Fruit fly (Drosophila melanogaster) whole organism, adult: Measurements from ENCODE around the gene CG42671.

ENCODE experiments used
- CG11617 ChIP-seq: fragments of 200-800 bp; sonication (Bioruptor generic); optimal IDR thresholded peaks from 2 replicates; lab custom pipeline; 2017; ENCODE audit warnings: mild to moderate bottlenecking, missing biosample characterization, missing genetic modification reagents, missing genetic modification characterization
- CG12768 ChIP-seq: fragments of 200-800 bp; sonication (Bioruptor generic); optimal IDR thresholded peaks from 2 replicates; lab custom pipeline; 2017; ENCODE audit warnings: missing biosample characterization, missing genetic modification characterization, mild to moderate bottlenecking, moderate library complexity, missing genetic modification reagents
- CG14711 ChIP-seq: fragments of 200-800 bp; sonication (Bioruptor generic); optimal IDR thresholded peaks from 2 replicates; lab custom pipeline; 2018; ENCODE audit warnings: missing biosample characterization, mild to moderate bottlenecking, missing genetic modification characterization, moderate library complexity
- CG1620 ChIP-seq: fragments of 200-800 bp; sonication (Bioruptor generic); optimal IDR thresholded peaks from 2 replicates; lab custom pipeline; 2016; ENCODE audit warnings: missing biosample characterization, missing genetic modification characterization
- CG33017 ChIP-seq: fragments of 200-800 bp; sonication (Bioruptor generic); optimal IDR thresholded peaks from 2 replicates; lab custom pipeline; 2018; ENCODE audit warnings: missing biosample characterization, mild to moderate bottlenecking, missing genetic modification characterization, moderate library complexity
- CG5204 ChIP-seq: fragments of 200-800 bp; sonication (Bioruptor generic); optimal IDR thresholded peaks from 2 replicates; lab custom pipeline; 2016; ENCODE audit warnings: missing biosample characterization, missing genetic modification characterization
- CG7045 ChIP-seq: fragments of 200-800 bp; sonication (Bioruptor generic); optimal IDR thresholded peaks from 2 replicates; lab custom pipeline; 2017; ENCODE audit warnings: missing biosample characterization, mild to moderate bottlenecking, missing genetic modification characterization
- CG7101 ChIP-seq: fragments of 200-800 bp; sonication (Bioruptor generic); optimal IDR thresholded peaks from 2 replicates; lab custom pipeline; 2018; ENCODE audit warnings: missing biosample characterization, mild to moderate bottlenecking, missing genetic modification characterization, moderate library complexity
- Clk ChIP-seq: fragments of 200-800 bp; sonication (Bioruptor generic); optimal IDR thresholded peaks from 2 replicates; lab custom pipeline; 2017; ENCODE audit warnings: missing biosample characterization, missing genetic modification characterization
- Crg-1 ChIP-seq: fragments of 200-800 bp; sonication (Bioruptor generic); optimal IDR thresholded peaks from 2 replicates; lab custom pipeline; 2016; ENCODE audit warnings: missing biosample characterization, missing genetic modification characterization
- Hr96 ChIP-seq: fragments of 200-800 bp; sonication (Bioruptor generic); optimal IDR thresholded peaks from 2 replicates; lab custom pipeline; 2016; ENCODE audit warnings: missing biosample characterization, missing genetic modification characterization
- Mnt ChIP-seq: fragments of 200-800 bp; sonication (Bioruptor generic); optimal IDR thresholded peaks from 2 replicates; lab custom pipeline; 2016; ENCODE audit warnings: missing biosample characterization, mild to moderate bottlenecking, missing genetic modification characterization
- bab1 ChIP-seq: fragments of 200-800 bp; sonication (Bioruptor generic); optimal IDR thresholded peaks from 3 replicates; lab custom pipeline; 2019; ENCODE audit warnings: missing biosample characterization, mild to moderate bottlenecking, missing genetic modification characterization, moderate library complexity
- cic ChIP-seq: fragments of 200-800 bp; sonication (Bioruptor generic); optimal IDR thresholded peaks from 2 replicates; lab custom pipeline; 2017; ENCODE audit warnings: missing biosample characterization, mild to moderate bottlenecking, missing genetic modification characterization, moderate library complexity
- cnc ChIP-seq, 2 experiments: fragments of >200 bp; optimal IDR thresholded peaks; 2 replicates each; lab custom pipeline; 2017
- kay ChIP-seq: fragments of 200-800 bp; sonication (Bioruptor generic); peaks from one replicate; lab custom pipeline; 2016; ENCODE audit warnings: missing biosample characterization, missing genetic modification characterization, borderline replicate concordance
- ovo ChIP-seq: fragments of 200-800 bp; sonication (Bioruptor generic); optimal IDR thresholded peaks from 2 replicates; lab custom pipeline; 2016; ENCODE audit warnings: missing biosample characterization, missing genetic modification characterization
- pad ChIP-seq: fragments of 200-800 bp; sonication (Bioruptor generic); optimal IDR thresholded peaks from 3 replicates; lab custom pipeline; 2017; ENCODE audit warnings: missing biosample characterization, missing genetic modification characterization, mild to moderate bottlenecking, moderate library complexity, missing genetic modification reagents
- tj ChIP-seq: fragments of 200-800 bp; sonication (Bioruptor generic); optimal IDR thresholded peaks from 3 replicates; lab custom pipeline; 2017; ENCODE audit warnings: missing biosample characterization, mild to moderate bottlenecking, missing genetic modification characterization, moderate library complexity
- toe ChIP-seq: fragments of 200-800 bp; sonication (Bioruptor generic); optimal IDR thresholded peaks from 2 replicates; lab custom pipeline; 2016; ENCODE audit warnings: missing biosample characterization, missing genetic modification characterization

CG42671 gene

DNA sequence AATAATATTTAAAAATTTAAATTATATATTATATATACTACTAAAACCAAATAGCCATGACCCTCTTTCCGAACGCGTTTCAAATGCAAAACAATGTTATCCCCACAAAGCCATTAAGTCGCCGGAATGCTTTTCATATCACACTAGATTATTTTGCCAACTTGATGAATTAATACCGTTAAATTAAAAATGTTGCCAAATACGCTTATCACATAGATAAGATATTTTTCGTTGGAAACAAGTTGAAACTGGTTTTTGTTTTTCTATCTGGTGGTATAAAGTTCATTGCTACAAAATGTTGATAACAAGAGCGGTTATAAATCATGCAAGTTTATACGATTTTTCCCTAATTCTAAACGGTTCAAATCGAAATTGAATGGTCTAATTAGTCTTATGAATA is 19.2 kb downstream of the CG42671 start:
- TF ChIP-seq CG12768 (GFP tag; lab: Kevin White, UChicago) (no peak), tj (no peak), toe (GFP tag; lab: Kevin White, UChicago) (no peak), Mnt (GFP tag; lab: Kevin White, UChicago) (no peak), bab1 (GFP tag; lab: Kevin White, UChicago) (no peak), kay (peak; percentile 43)

DNA sequence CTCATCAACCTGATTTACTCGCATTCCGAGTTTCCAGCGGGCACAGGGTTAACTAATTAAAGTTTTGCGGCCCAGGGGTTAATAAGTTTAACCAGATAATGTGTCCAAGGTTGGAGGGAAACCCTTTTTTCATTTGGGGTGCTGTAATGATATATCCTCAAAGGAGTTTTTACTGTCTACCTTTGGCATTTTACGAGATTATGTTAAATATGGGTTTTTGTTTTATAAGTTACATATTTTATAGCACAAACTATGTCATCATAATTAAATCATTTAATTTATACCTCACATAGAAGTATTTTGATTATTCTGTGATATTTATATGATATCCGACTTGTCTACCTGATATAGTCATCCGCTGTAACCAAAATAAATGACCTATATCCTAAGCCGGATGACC is 21.8 kb downstream of the CG42671 start, which contains the start of gene Ir68a:
Gene Ir68a, minus strand, starts transcription at position 101 of the 400 bp plus-strand sequence.
- TF ChIP-seq tj: no peak
- TF ChIP-seq bab1 (GFP tag; lab: Kevin White, UChicago): no peak

DNA sequence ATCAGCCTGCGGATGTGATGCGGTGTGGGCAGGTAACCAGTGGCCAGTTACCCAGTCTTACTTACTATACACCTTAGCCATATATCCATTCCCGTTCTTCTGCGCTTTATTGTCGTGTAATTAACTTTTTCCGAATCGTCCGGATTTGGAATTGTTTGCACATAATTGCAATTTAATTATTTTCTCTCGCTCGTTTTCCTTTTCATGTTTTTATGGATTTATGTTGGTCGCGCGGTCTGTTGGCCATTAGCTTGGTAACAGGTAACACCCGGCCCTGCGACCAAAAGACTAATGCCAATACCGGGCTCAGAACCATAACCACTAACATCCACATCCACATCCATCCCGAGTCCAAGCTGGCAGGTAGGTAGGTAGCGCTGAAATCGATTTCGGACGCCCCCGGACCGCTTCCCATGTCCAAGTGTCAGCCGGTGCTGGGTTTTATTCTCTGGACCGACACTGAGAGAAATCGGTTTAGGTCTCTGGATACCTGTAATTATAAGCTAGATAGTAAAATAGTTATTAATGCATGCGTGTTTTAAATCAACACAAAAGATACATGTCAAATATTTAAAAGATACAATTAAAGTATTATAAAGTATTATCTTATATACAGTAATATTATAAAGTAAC is 22.9 kb downstream of the CG42671 start:
- TF ChIP-seq CG14711 (tag; lab: Kevin White, UChicago) (no peak), ovo (GFP tag; lab: Kevin White, UChicago) (no peak), Clk (GFP tag; lab: Kevin White, UChicago) (no peak), cic (GFP tag; lab: Kevin White, UChicago) (no peak), CG1620 (GFP tag; lab: Kevin White, UChicago) (no peak), kay (no peak), cnc (optimal IDR thresholded peaks at IDR 0.05; lab: Kevin White, UChicago) (no peak), CG33017 (tag; lab: Kevin White, UChicago) (no peak), CG5204 (no peak), CG12768 (GFP tag; lab: Kevin White, UChicago) (no peak), CG7101 (tag; lab: Kevin White, UChicago) (no peak), pad (GFP tag; lab: Kevin White, UChicago) (no peak)

DNA sequence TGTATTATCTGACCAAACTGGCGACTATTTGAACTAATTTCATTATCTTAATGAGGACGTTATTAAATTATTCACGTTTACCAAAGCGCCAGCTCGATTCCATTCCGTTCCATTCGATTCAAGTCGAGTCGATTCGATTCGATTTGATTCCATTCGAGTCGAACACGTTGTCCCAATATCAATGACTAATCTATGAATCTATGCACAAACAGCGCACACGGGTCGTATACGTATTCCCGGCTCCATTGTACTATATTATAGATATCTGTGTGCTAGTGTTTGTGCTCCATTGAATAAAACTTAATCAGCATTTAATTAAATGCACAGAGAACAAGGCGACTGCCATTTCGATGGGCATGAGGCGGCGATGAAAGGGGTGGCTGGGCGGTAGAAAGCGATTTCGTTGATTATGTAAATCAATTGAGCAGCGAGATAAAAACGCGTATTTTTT is 24.9 kb downstream of the CG42671 start:
- TF ChIP-seq CG7045 (no peak), tj (peak; percentile 78), CG11617 (GFP tag; lab: Kevin White, UChicago) (no peak), Mnt (GFP tag; lab: Kevin White, UChicago) (no peak), kay (peak; percentile 85), cic (GFP tag; lab: Kevin White, UChicago) (peak; percentile 80), CG33017 (tag; lab: Kevin White, UChicago) (peak; percentile 7), pad (GFP tag; lab: Kevin White, UChicago) (no peak), CG7101 (tag; lab: Kevin White, UChicago) (no peak), bab1 (GFP tag; lab: Kevin White, UChicago) (no peak), Clk (GFP tag; lab: Kevin White, UChicago) (no peak), CG5204 (no peak), CG1620 (GFP tag; lab: Kevin White, UChicago) (no peak), CG12768 (GFP tag; lab: Kevin White, UChicago) (peak; percentile 49)

DNA sequence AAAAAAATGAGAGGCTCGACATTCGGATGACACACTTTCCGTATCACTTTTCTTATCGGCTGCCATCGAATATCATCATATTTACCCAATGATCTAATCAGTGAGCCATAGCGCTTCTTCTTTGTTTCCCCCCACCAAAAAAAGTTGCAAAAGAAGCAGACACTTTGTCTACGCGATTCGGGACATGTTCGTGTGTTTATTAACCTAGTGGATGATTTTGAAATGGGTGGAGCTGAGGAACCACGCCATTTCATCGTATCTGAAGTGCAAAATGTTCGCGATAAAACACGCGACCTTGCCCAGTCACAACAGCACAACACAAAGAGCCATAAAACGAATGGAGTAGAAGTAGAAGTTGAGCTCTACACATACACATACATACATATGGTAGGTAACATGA is 27.6 kb downstream of the CG42671 start:
- TF ChIP-seq cic (GFP tag; lab: Kevin White, UChicago): peak; percentile 30
- no peak for TF ChIP-seq CG12768 (GFP tag; lab: Kevin White, UChicago)
- peak; percentile 1 for TF ChIP-seq CG7101 (tag; lab: Kevin White, UChicago)

DNA sequence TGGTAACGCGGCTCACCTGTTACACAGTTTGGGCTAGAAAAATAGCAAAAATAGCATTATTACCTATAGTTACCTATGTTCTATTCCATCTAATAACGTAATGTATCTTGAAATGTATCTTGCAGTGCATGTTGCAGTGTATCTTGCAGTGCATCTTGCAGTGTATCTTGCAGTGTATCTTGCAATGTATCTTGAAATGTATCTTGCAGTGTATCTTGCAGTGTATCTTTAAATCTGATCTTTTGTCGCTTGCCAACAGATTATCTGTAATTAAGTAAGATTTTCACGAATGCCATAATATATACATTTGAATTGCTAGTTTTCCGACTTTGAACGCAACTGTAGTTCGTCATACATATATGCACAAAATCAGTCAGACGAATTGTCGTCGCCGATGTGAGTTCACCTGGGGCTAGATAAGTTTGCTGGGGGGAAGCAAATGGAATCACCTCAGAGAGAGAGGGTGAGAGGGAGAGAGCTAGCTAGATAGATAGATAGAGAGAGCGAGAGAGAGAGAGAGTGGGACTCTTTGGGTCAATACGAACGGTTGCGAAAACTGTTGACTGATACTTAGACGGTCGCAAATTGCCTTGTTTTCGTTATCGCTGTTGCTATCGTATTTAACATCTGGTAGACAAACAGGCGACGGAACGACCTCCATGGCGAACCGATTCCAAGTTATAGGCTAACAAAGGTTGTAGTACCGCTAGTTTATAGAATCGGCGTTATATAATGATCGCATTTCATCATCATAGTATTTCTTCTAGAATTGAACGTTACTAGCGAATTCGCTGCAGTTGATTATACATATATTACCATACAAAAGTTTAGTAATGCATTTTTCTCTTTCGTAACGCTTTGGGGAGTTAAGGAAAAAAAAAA is 28.3 kb downstream of the CG42671 start:
- TF ChIP-seq ovo (GFP tag; lab: Kevin White, UChicago) (peak; percentile 68), cnc (optimal IDR thresholded peaks at IDR 0.05; lab: Kevin White, UChicago) (no peak), CG14711 (tag; lab: Kevin White, UChicago) (no peak), toe (GFP tag; lab: Kevin White, UChicago) (peak; percentile 60), kay (peak; percentile 89), Mnt (GFP tag; lab: Kevin White, UChicago) (peak; percentile 27), CG1620 (GFP tag; lab: Kevin White, UChicago) (peak; percentile 5), bab1 (GFP tag; lab: Kevin White, UChicago) (no peak), cic (GFP tag; lab: Kevin White, UChicago) (peak; percentile 91), Hr96 (GFP tag; lab: Kevin White, UChicago) (peak; percentile 14), CG7101 (tag; lab: Kevin White, UChicago) (peak; percentile 42), Clk (GFP tag; lab: Kevin White, UChicago) (peak; percentile 39), tj (peak; percentile 11), CG33017 (tag; lab: Kevin White, UChicago) (peak; percentile 55), CG5204 (peak; percentile 4), Crg-1 (peak; percentile 33), pad (GFP tag; lab: Kevin White, UChicago) (peak; percentile 32), CG12768 (GFP tag; lab: Kevin White, UChicago) (peak; percentile 78), CG11617 (GFP tag; lab: Kevin White, UChicago) (peak; percentile 4), CG7045 (peak; percentile 55)
